Worm (Caenorhabditis elegans) whole organism, L4/young adult: ENCODE measurements around the gene nfu-1.

Experiments
- dao-5 ChIP-seq: sonication (generic microtip); optimal IDR thresholded peaks from 2 replicates; lab custom pipeline; 2016; ENCODE audit warnings: missing genotype, missing genetic modification characterization, moderate library complexity, missing compliant biosample characterization
- him-1 ChIP-seq: sonication (generic microtip); optimal IDR thresholded peaks from 2 replicates; lab custom pipeline; 2016; ENCODE audit warnings: missing genotype, missing genetic modification reagents, missing genetic modification characterization, missing compliant biosample characterization

- TF ChIP-seq dao-5 (tag; lab: Kevin White, UChicago) (no peak), him-1 (tag; lab: Kevin White, UChicago) (no peak)
Observed at ce11 chrIV:10380626-10381025, 6.6 kb upstream of the nfu-1 start.
